Worm (Caenorhabditis elegans) whole organism, early embryonic: Measurements from ENCODE around the gene rpl-6.

ENCODE experiments used
- B0310.2 ChIP-seq: sonication (generic microtip); optimal IDR thresholded peaks from 2 replicates; lab custom pipeline; 2016; ENCODE audit warnings: mild to moderate bottlenecking, missing genetic modification characterization, missing compliant biosample characterization
- F13C5.2 ChIP-seq: sonication (generic microtip); optimal IDR thresholded peaks from 2 replicates; lab custom pipeline; 2017; ENCODE audit warnings: mild to moderate bottlenecking, missing genetic modification characterization, inconsistent platforms, missing compliant biosample characterization
- ama-1 ChIP-seq: fragments of 150-350 bp; optimal IDR thresholded peaks from 2 replicates; lab custom pipeline; 2014
- ceh-13 ChIP-seq: fragments of 200-800 bp; sonication (Bioruptor generic); optimal IDR thresholded peaks from 2 replicates; lab custom pipeline; 2018; ENCODE audit warnings: mild to moderate bottlenecking, missing genetic modification characterization, missing compliant biosample characterization
- ceh-36 ChIP-seq: sonication (generic microtip); optimal IDR thresholded peaks from 2 replicates; lab custom pipeline; 2016; ENCODE audit warnings: missing genetic modification characterization, inconsistent platforms, missing compliant biosample characterization
- ets-7 ChIP-seq: sonication (generic microtip); optimal IDR thresholded peaks from 2 replicates; lab custom pipeline; 2016; ENCODE audit warnings: missing genotype, missing genetic modification characterization, missing compliant biosample characterization
- flt-1 ChIP-seq: fragments of 200-800 bp; sonication (Bioruptor generic); IDR thresholded peaks from 2 replicates; pipeline ENCODE4 v1.3.6; 2022; ENCODE audit warnings: missing genetic modification characterization, missing compliant biosample characterization
- hmbx-1 ChIP-seq: sonication (generic microtip); optimal IDR thresholded peaks from 2 replicates; lab custom pipeline; 2016; ENCODE audit warnings: mild to moderate bottlenecking, missing genetic modification characterization, missing compliant biosample characterization
- pes-1 ChIP-seq: fragments of 200-800 bp; sonication (Bioruptor generic); IDR thresholded peaks from 2 replicates; pipeline ENCODE4 v1.3.6; 2022; ENCODE audit warnings: missing genetic modification reagents, missing genetic modification characterization, missing compliant biosample characterization
- scrt-1 ChIP-seq: fragments of 200-800 bp; sonication (Bioruptor generic); IDR thresholded peaks from 2 replicates; pipeline ENCODE4 v1.3.6; 2022; ENCODE audit warnings: missing genetic modification characterization, missing compliant biosample characterization
- sea-1 ChIP-seq: fragments of 200-800 bp; sonication (Bioruptor generic); conservative IDR thresholded peaks from 2 replicates; pipeline ENCODE4 v1.3.6; 2022; ENCODE audit warnings: missing genetic modification characterization, missing compliant biosample characterization
- tbx-11 ChIP-seq: fragments of 200-800 bp; sonication (Bioruptor generic); IDR thresholded peaks from 2 replicates; pipeline ENCODE4 v1.3.6; 2022; ENCODE audit warnings: missing genetic modification characterization, missing compliant biosample characterization
- tbx-37 ChIP-seq: fragments of 200-800 bp; sonication (Bioruptor generic); conservative IDR thresholded peaks from 2 replicates; pipeline ENCODE4 v1.3.6; 2022; ENCODE audit warnings: missing genetic modification reagents, missing genetic modification characterization, missing compliant biosample characterization
- tra-4 ChIP-seq: sonication (generic microtip); optimal IDR thresholded peaks from 2 replicates; lab custom pipeline; 2017; ENCODE audit warnings: missing genetic modification characterization, missing compliant biosample characterization

DNA sequence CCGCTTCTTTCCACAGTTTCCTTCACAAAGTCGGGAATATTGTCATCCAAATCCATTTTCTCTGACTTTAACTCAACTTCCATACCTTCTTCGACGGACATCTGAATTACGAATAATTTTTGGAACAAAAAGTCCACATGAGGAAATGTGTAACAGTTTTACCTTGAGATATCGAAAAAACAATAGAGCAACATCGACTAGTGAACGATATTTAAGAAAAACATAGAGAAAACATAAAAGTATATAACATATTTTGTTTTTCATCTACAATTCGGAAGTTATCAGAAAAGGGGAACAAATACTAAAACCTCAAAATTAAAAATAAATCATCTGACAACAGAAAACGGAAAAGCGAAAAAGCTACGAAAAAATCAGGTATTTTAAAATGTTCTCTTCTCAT, 24.5 kb downstream of the rpl-6 start, which contains the start of gene adr-2:
- no peak for TF ChIP-seq flt-1 (GFP tag; lab: Robert Waterston, UW)
- no peak for TF ChIP-seq tra-4
- no peak for TF ChIP-seq sea-1 (GFP tag; lab: Robert Waterston, UW)
- TF ChIP-seq pes-1 (GFP tag; lab: Robert Waterston, UW) = no peak
- TF ChIP-seq hmbx-1 (tag; lab: Kevin White, UChicago) = no peak
- TF ChIP-seq F13C5.2 (tag; lab: Kevin White, UChicago) = no peak
- no peak for TF ChIP-seq tbx-37 (GFP tag; lab: Robert Waterston, UW)
- TF ChIP-seq scrt-1 (GFP tag; lab: Robert Waterston, UW) = no peak
- TF ChIP-seq ama-1 (lab: Kevin White, UChicago) = no peak
- TF ChIP-seq ceh-36 (tag; lab: Kevin White, UChicago) = no peak
- no peak for TF ChIP-seq ceh-13 (GFP tag; lab: Kevin White, UChicago)
- no peak for TF ChIP-seq B0310.2 (tag; lab: Kevin White, UChicago)
- no peak for TF ChIP-seq ets-7 (tag; lab: Kevin White, UChicago)
- no peak for TF ChIP-seq tbx-11 (GFP tag; lab: Robert Waterston, UW)
